Worm (Caenorhabditis elegans) whole organism, mixed stage, embryonic: ENCODE data around the gene fbxa-220.

Experiments
- ces-1 ChIP-seq: fragments of 150-350 bp; optimal IDR thresholded peaks from 2 replicates; lab custom pipeline; 2014; ENCODE audit warnings: missing biosample characterization, missing genetic modification reagents, missing genetic modification characterization
- cnd-1 ChIP-seq: fragments of 200-800 bp; sonication (Bioruptor generic); optimal IDR thresholded peaks from 2 replicates; lab custom pipeline; 2018; ENCODE audit warnings: mild to moderate bottlenecking, missing genetic modification characterization, missing compliant biosample characterization
- elt-3 ChIP-seq: fragments of 150-350 bp; optimal IDR thresholded peaks from 2 replicates; lab custom pipeline; 2014; ENCODE audit warnings: missing biosample characterization, missing genetic modification characterization
- lin-13 ChIP-seq: fragments of 150-350 bp; optimal IDR thresholded peaks from 2 replicates; lab custom pipeline; 2014; ENCODE audit warnings: missing biosample characterization, missing genetic modification characterization
- mab-5 ChIP-seq: fragments of 150-350 bp; optimal IDR thresholded peaks from 2 replicates; lab custom pipeline; 2014; ENCODE audit warnings: missing biosample characterization, missing genetic modification characterization
- mep-1 ChIP-seq: fragments of 150-350 bp; optimal IDR thresholded peaks from 2 replicates; lab custom pipeline; 2017; ENCODE audit warnings: missing biosample characterization, missing genetic modification reagents, missing genetic modification characterization, inconsistent platforms
- nhr-12 ChIP-seq: fragments of 150-350 bp; optimal IDR thresholded peaks from 2 replicates; lab custom pipeline; 2014; ENCODE audit warnings: missing biosample characterization, missing genetic modification characterization
- nhr-237 ChIP-seq: fragments of 150-350 bp; optimal IDR thresholded peaks from 2 replicates; lab custom pipeline; 2014; ENCODE audit warnings: missing biosample characterization, missing genetic modification characterization
- nhr-76 ChIP-seq: sonication (generic microtip); optimal IDR thresholded peaks from 2 replicates; lab custom pipeline; 2017; ENCODE audit warnings: missing biosample characterization, missing genetic modification characterization
- pha-4 ChIP-seq: fragments of 150-350 bp; optimal IDR thresholded peaks from 2 replicates; lab custom pipeline; 2018; ENCODE audit warnings: missing biosample characterization, missing genetic modification reagents, missing genetic modification characterization
- unc-120 ChIP-seq: sonication (generic microtip); optimal IDR thresholded peaks from 2 replicates; lab custom pipeline; 2017; ENCODE audit warnings: missing genetic modification characterization, missing compliant biosample characterization; ENCODE audit not compliant: poor library complexity, severe bottlenecking
- unc-62 ChIP-seq: fragments of 150-350 bp; optimal IDR thresholded peaks from 2 replicates; lab custom pipeline; 2014; ENCODE audit warnings: missing biosample characterization, missing genetic modification reagents, missing genetic modification characterization
- ztf-11 ChIP-seq: fragments of 150-350 bp; optimal IDR thresholded peaks from 2 replicates; lab custom pipeline; 2014; ENCODE audit warnings: missing biosample characterization, missing genetic modification characterization

- TF ChIP-seq mep-1 (tag; lab: Kevin White, UChicago) (peak; percentile 23), lin-13 (tag; lab: Kevin White, UChicago) (no peak), ztf-11 (tag; lab: Kevin White, UChicago) (no peak), unc-120 (tag; lab: Kevin White, UChicago) (no peak), elt-3 (tag; lab: Kevin White, UChicago) (no peak), pha-4 (tag; lab: Kevin White, UChicago) (no peak), nhr-12 (tag; lab: Kevin White, UChicago) (no peak), mab-5 (tag; lab: Kevin White, UChicago) (no peak), nhr-76 (tag; lab: Kevin White, UChicago) (no peak), ces-1 (GFP tag; lab: Kevin White, UChicago) (peak; percentile 22), nhr-237 (no peak), unc-62 (no peak), cnd-1 (tag; lab: Kevin White, UChicago) (no peak)
Measured at ce11 chrIII:11505213-11505612, 21.2 kb upstream of the fbxa-220 start, which contains the start of the genes Y66D12A.21 and spe-6.
